Fruit fly (Drosophila melanogaster) whole organism: ENCODE results near the gene ebo.

ENCODE experiments used
- CG8478 ChIP-seq: fragments of >200 bp; optimal IDR thresholded peaks from 2 replicates; lab custom pipeline; 2018; ENCODE audit warnings: inconsistent platforms
- Dll ChIP-seq: fragments of >200 bp; optimal IDR thresholded peaks from 2 replicates; lab custom pipeline; 2017
- pan ChIP-seq: fragments of >200 bp; optimal IDR thresholded peaks from 2 replicates; lab custom pipeline; 2017
- psq ChIP-seq: fragments of >200 bp; optimal IDR thresholded peaks from 2 replicates; lab custom pipeline; 2017

dm6 chrX:456959-457358 is 19.4 kb downstream of the ebo start:
- TF ChIP-seq pan: no peak
- TF ChIP-seq CG8478 (lab: Kevin White, UChicago): no peak
- TF ChIP-seq psq (lab: Kevin White, UChicago): no peak
- no peak for TF ChIP-seq Dll (lab: Kevin White, UChicago)
